Worm (Caenorhabditis elegans) whole organism, mixed stage, embryonic: ENCODE results near the gene F46G10.1.

Experiments
- elt-3 ChIP-seq: fragments of 150-350 bp; optimal IDR thresholded peaks from 2 replicates; lab custom pipeline; 2014; ENCODE audit warnings: missing biosample characterization, missing genetic modification characterization
- nhr-76 ChIP-seq: sonication (generic microtip); optimal IDR thresholded peaks from 2 replicates; lab custom pipeline; 2017; ENCODE audit warnings: missing biosample characterization, missing genetic modification characterization

DNA sequence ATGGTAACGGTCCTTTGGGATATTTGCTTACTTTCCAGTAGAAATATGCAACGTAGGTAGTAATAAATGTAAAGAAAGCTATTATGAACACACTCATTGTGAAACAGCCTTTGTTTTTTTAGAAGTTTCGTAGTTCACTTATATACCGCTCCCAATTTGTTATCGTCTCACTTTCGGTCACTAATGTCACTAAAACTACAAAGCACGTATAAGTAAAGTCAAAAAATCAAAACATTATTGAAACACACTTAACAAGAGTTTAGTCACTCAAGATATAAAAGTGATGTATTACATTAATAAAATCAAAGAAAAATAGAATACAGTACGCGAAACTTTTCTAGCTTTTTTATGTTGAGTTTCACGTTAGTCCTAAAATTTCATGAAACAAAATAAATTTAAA, 37.5 kb downstream of the F46G10.1 start, which contains the start of gene cyp-14A3:
- no peak for TF ChIP-seq elt-3 (tag; lab: Kevin White, UChicago)
- no peak for TF ChIP-seq nhr-76
